Worm (Caenorhabditis elegans): ENCODE data around the gene nimk-1.
"Not testable (repeated sequence)": the region's sequence is repeated elsewhere in the genome, so short reads cannot be mapped to it uniquely, and the experiment has no call there.

nimk-1 gene

DNA sequence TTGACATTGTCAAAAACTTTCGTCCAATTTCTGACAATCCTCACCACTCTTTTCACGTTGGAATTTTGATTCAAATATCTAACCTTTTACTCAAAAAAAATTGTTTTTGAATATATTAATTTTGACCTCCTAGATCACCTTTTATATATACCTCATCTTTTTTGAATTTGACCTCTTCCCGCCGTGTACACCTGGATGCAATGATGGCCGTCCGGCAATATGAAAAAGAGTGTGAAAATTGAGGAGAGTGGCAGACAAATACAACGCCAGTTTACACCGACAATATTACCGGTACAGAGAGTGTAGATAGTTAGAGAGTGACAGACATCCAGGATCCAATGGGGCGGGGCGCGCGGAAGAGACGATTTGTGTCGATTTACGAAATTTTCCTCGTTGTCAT is 15.9 kb upstream of the nimk-1 start, which contains the start of gene ceh-99:
TSS of gene ceh-99 (plus strand) at position 366 of the 400 bp plus-strand sequence.
- no peak for TF ChIP-seq mls-2 (tag; optimal IDR thresholded peaks at IDR 0.05)
- no peak for TF ChIP-seq mab-5 (tag; optimal IDR thresholded peaks at IDR 0.05)
- no peak for TF ChIP-seq ceh-39 (tag; optimal IDR thresholded peaks at IDR 0.05)
- no peak for TF ChIP-seq sem-2 (GFP tag; optimal IDR thresholded peaks at IDR 0.05)
- TF ChIP-seq mep-1 (tag; optimal IDR thresholded peaks at IDR 0.05): no peak
- no peak for TF ChIP-seq unc-39 (tag; optimal IDR thresholded peaks at IDR 0.05)
- TF ChIP-seq tbx-8 (GFP tag; optimal IDR thresholded peaks at IDR 0.05): no peak
- TF ChIP-seq bed-3 (GFP tag; optimal IDR thresholded peaks at IDR 0.05): no peak
- TF ChIP-seq nhr-12 (tag; optimal IDR thresholded peaks at IDR 0.05): no peak
- no peak for TF ChIP-seq ces-1 (GFP tag; optimal IDR thresholded peaks at IDR 0.05)
- TF ChIP-seq ztf-11 (tag; optimal IDR thresholded peaks at IDR 0.05): no peak
- no peak for TF ChIP-seq drap-1 (GFP tag; optimal IDR thresholded peaks at IDR 0.05)
- TF ChIP-seq nhr-28 (tag; optimal IDR thresholded peaks at IDR 0.05): no peak
- TF ChIP-seq lsy-2 (tag; optimal IDR thresholded peaks at IDR 0.05): no peak
- TF ChIP-seq unc-62 (GFP tag; optimal IDR thresholded peaks at IDR 0.05): no peak
- TF ChIP-seq elt-1 (tag; optimal IDR thresholded peaks at IDR 0.05; ENCODE audit: borderline replicate concordance, insufficient read depth): no peak
- TF ChIP-seq unc-120 (tag; optimal IDR thresholded peaks at IDR 0.05; ENCODE audit: poor library complexity, severe bottlenecking): no peak

DNA sequence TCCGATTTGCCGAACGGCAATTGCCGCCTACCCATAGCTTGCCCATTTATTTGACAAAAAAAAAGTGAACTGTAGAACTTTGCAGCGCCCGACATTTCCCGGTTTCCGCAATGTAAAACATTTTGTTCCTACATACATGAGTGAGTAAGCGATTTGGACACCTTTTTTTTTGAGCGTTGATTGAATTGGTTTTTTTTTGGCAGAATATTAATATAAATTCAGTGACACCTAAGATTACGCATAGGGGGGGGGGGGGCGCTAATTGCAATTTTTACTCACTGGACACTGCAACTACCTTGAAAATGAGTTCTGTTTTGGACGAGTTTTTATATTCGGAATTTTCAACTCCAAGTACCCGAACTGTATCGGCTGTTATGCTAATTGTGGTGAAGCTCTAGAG is 10.0 kb upstream of the nimk-1 start, which contains the start of gene srx-118:
TSS of gene srx-118 (plus strand) at position 301 of the 400 bp plus-strand sequence.
- TF ChIP-seq unc-62 (GFP tag; optimal IDR thresholded peaks at IDR 0.05) (no peak), ceh-43 (GFP tag; optimal IDR thresholded peaks at IDR 0.05) (no peak), nhr-237 (tag; optimal IDR thresholded peaks at IDR 0.05) (no peak), unc-39 (tag; optimal IDR thresholded peaks at IDR 0.05) (no peak), mab-5 (tag; optimal IDR thresholded peaks at IDR 0.05) (no peak), ham-2 (GFP tag; optimal IDR thresholded peaks at IDR 0.05) (no peak)

DNA sequence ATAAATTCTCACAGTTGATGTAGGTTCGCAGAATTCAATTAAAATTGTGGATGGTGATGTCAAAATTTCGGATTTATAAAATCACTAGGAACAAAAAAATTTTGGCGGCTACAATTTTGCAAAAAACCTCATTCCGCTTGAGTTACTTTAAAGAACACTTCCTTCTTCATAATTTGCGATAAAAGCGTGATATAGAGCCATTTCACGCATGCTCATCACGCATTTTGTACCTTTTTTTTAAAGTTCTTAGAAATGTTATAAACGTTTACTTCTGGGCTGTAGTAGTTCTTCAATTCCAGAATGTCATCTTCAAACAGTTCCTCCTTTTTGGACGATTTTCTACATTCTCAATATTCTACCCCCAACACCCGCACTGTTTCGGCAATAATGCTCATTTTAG is 7.6 kb upstream of the nimk-1 start, which contains the start of gene srx-119:
TSS of gene srx-119 (plus strand) at position 301 of the 400 bp plus-strand sequence.
- TF ChIP-seq nhr-237 (tag; optimal IDR thresholded peaks at IDR 0.05): no peak
- TF ChIP-seq elt-3 (tag; optimal IDR thresholded peaks at IDR 0.05): no peak

DNA sequence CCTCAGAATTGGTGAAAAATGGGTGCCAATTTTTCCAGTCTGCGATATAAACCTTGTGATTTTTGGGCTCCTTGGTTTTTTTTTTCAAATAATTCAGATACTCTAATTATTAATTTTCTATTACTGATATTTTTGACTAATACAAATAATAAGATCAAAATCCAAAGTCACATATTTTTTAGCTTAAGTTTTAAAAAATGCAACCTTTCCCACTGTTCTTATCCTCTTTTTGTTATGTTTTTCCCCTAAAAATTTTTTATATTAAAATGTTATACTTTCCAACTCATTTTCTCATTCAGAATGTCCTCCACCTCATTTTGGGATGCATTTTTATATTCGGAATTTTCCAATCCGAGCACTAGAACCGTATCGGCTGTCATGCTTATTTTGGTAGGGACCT is 4.6 kb upstream of the nimk-1 start, which contains the start of gene srx-120:
TSS of gene srx-120 (plus strand) at position 301 of the 400 bp plus-strand sequence.
- TF ChIP-seq elt-1 (tag; optimal IDR thresholded peaks at IDR 0.05; ENCODE audit: borderline replicate concordance, insufficient read depth) (no peak), pha-4 (tag; optimal IDR thresholded peaks at IDR 0.05) (no peak), flh-1 (GFP tag; optimal IDR thresholded peaks at IDR 0.05) (no peak), tbx-8 (GFP tag; optimal IDR thresholded peaks at IDR 0.05) (no peak), sptf-1 (tag; optimal IDR thresholded peaks at IDR 0.05) (no peak), ces-1 (GFP tag; optimal IDR thresholded peaks at IDR 0.05) (no peak), unc-120 (tag; optimal IDR thresholded peaks at IDR 0.05; ENCODE audit: poor library complexity, severe bottlenecking) (no peak), ceh-83 (GFP tag; optimal IDR thresholded peaks at IDR 0.05) (no peak), ceh-43 (GFP tag; optimal IDR thresholded peaks at IDR 0.05) (no peak), mep-1 (tag; optimal IDR thresholded peaks at IDR 0.05) (no peak), snpc-4 (tag; optimal IDR thresholded peaks at IDR 0.05) (no peak), unc-39 (tag; optimal IDR thresholded peaks at IDR 0.05) (no peak), cnd-1 (tag; optimal IDR thresholded peaks at IDR 0.05) (no peak), ztf-11 (tag; optimal IDR thresholded peaks at IDR 0.05) (no peak), elt-3 (tag; optimal IDR thresholded peaks at IDR 0.05) (no peak)

DNA sequence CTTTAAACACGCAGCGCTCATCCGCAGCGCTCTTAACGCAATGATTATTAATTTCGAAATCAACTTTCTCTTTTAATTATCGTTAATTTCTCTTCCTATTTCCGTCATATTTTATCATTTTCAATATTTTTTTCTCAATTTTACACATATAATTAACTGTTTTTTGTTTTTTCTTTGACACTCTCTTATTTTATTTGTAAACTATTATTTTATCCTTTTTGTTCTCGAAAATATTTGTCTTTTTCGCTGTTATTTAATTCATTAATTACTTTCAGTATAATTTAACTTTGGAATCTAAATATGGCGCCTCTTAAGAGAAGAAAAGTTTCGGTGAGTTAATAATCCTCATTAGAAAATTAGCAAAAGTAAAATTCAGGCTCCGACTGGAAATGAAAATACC is 650 bp downstream of the nimk-1 start, which contains the start of gene F49C5.3:
TSS of gene F49C5.3 (plus strand) at position 301 of the 400 bp plus-strand sequence.
- TF ChIP-seq mls-2 (tag; optimal IDR thresholded peaks at IDR 0.05); zip-8 (tag; optimal IDR thresholded peaks at IDR 0.05); ceh-83 (GFP tag; optimal IDR thresholded peaks at IDR 0.05): not testable (repeated sequence)

DNA sequence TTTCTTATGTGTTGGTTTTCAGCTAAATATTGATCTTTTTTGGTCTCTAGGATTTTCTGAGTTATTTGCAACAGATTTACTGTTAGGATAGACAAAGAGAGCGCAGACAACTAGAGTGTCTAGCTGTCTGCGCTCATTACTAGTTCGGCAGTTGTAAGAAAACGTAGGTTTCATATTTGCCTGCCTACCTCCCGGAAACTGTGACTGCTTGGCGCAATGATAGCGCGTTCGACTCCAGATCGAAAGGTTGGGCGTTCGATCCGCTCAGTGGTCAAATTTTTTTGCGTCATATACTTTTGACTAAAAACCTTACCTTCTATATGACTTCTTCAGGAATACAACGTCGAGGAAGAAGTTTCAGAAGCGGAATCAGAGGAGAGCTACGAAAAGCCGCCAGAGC is 3.8 kb downstream of the nimk-1 start:
- no peak for TF ChIP-seq sptf-1 (tag; optimal IDR thresholded peaks at IDR 0.05)
- TF ChIP-seq ces-1 (GFP tag; optimal IDR thresholded peaks at IDR 0.05): no peak
- no peak for TF ChIP-seq nhr-237 (tag; optimal IDR thresholded peaks at IDR 0.05)
- no peak for TF ChIP-seq lsy-2 (tag; optimal IDR thresholded peaks at IDR 0.05)
- TF ChIP-seq unc-39 (tag; optimal IDR thresholded peaks at IDR 0.05): no peak
- TF ChIP-seq ceh-83 (GFP tag; optimal IDR thresholded peaks at IDR 0.05): no peak
- TF ChIP-seq sem-2 (GFP tag; optimal IDR thresholded peaks at IDR 0.05): no peak
- TF ChIP-seq unc-120 (tag; optimal IDR thresholded peaks at IDR 0.05; ENCODE audit: poor library complexity, severe bottlenecking): no peak
- TF ChIP-seq drap-1 (GFP tag; optimal IDR thresholded peaks at IDR 0.05): no peak
- TF ChIP-seq ham-2 (GFP tag; optimal IDR thresholded peaks at IDR 0.05): no peak
- TF ChIP-seq mep-1 (tag; optimal IDR thresholded peaks at IDR 0.05): no peak
- TF ChIP-seq ceh-43 (GFP tag; optimal IDR thresholded peaks at IDR 0.05): no peak
- TF ChIP-seq blmp-1 (tag; optimal IDR thresholded peaks at IDR 0.05): no peak
- no peak for TF ChIP-seq zip-8 (tag; optimal IDR thresholded peaks at IDR 0.05)
- TF ChIP-seq mls-2 (tag; optimal IDR thresholded peaks at IDR 0.05): no peak
- TF ChIP-seq elt-1 (tag; optimal IDR thresholded peaks at IDR 0.05; ENCODE audit: borderline replicate concordance, insufficient read depth): no peak
- TF ChIP-seq nhr-12 (tag; optimal IDR thresholded peaks at IDR 0.05): no peak
- TF ChIP-seq unc-62 (GFP tag; optimal IDR thresholded peaks at IDR 0.05): no peak
- no peak for TF ChIP-seq lin-13 (tag; optimal IDR thresholded peaks at IDR 0.05)
- TF ChIP-seq tbx-8 (GFP tag; optimal IDR thresholded peaks at IDR 0.05): no peak
